Fruit fly (Drosophila melanogaster) whole organism, embryonic: ENCODE measurements around the gene CG6398.
A peak's percentile ranks its signal among the peaks of the same experiment; 100 is the strongest.

ENCODE experiments used
- CG10321 ChIP-seq: fragments of 200-800 bp; sonication (Bioruptor generic); IDR thresholded peaks from 2 replicates; pipeline ENCODE4 v1.3.6; 2022; ENCODE audit warnings: missing biosample characterization, missing genetic modification characterization
- CG11085 ChIP-seq: fragments of 200-800 bp; sonication (Bioruptor generic); IDR thresholded peaks from 2 replicates; pipeline ENCODE4 v1.3.6; 2022; ENCODE audit warnings: missing biosample characterization, missing genetic modification characterization
- CG12299 ChIP-seq: fragments of 200-800 bp; sonication (Bioruptor generic); optimal IDR thresholded peaks from 2 replicates; lab custom pipeline; 2018; ENCODE audit warnings: missing biosample characterization, mild to moderate bottlenecking, missing genetic modification characterization
- CG12659 ChIP-seq: fragments of 200-800 bp; sonication (Bioruptor generic); optimal IDR thresholded peaks from 3 replicates; lab custom pipeline; 2017; ENCODE audit warnings: mild to moderate bottlenecking, missing biosample characterization, missing genetic modification reagents, missing genetic modification characterization
- CG14441 ChIP-seq: fragments of 200-800 bp; sonication (Bioruptor generic); IDR thresholded peaks from 2 replicates; pipeline ENCODE4 v1.3.6; 2022; ENCODE audit warnings: missing biosample characterization, missing genetic modification characterization
- CG15479 ChIP-seq: fragments of 200-800 bp; sonication (Bioruptor generic); optimal IDR thresholded peaks from 3 replicates; lab custom pipeline; 2019; ENCODE audit warnings: missing biosample characterization, mild to moderate bottlenecking, missing genetic modification characterization, moderate library complexity
- CG15696 ChIP-seq: fragments of 200-800 bp; sonication (Bioruptor generic); optimal IDR thresholded peaks from 2 replicates; lab custom pipeline; 2019; ENCODE audit warnings: missing biosample characterization, mild to moderate bottlenecking, missing genetic modification characterization, moderate library complexity
- CG1603 ChIP-seq: fragments of 200-800 bp; sonication (Bioruptor generic); optimal IDR thresholded peaks from 2 replicates; lab custom pipeline; 2019; ENCODE audit warnings: missing biosample characterization, mild to moderate bottlenecking, missing genetic modification characterization, moderate library complexity
- CG17359 ChIP-seq: fragments of 200-800 bp; sonication (Bioruptor generic); optimal IDR thresholded peaks from 3 replicates; lab custom pipeline; 2018; ENCODE audit warnings: missing biosample characterization, mild to moderate bottlenecking, missing genetic modification characterization, moderate library complexity
- CG1792 ChIP-seq: fragments of 200-800 bp; sonication (Bioruptor generic); optimal IDR thresholded peaks from 2 replicates; lab custom pipeline; 2016; ENCODE audit warnings: missing biosample characterization, missing genetic modification characterization
- CG1832 ChIP-seq: fragments of 200-800 bp; sonication (Bioruptor generic); optimal IDR thresholded peaks from 2 replicates; lab custom pipeline; 2017; ENCODE audit warnings: missing biosample characterization, mild to moderate bottlenecking, missing genetic modification characterization, inconsistent platforms
- CG2712 ChIP-seq: fragments of 200-800 bp; optimal IDR thresholded peaks from 3 replicates; lab custom pipeline; 2019; ENCODE audit warnings: missing biosample characterization, mild to moderate bottlenecking, missing genetic modification characterization, moderate library complexity
- CG30403 ChIP-seq: fragments of 200-800 bp; sonication (Bioruptor generic); optimal IDR thresholded peaks from 3 replicates; lab custom pipeline; 2016; ENCODE audit warnings: missing biosample characterization, missing genetic modification characterization
- CG34224 ChIP-seq: fragments of 200-800 bp; sonication (Bioruptor generic); IDR thresholded peaks from 3 replicates; pipeline ENCODE4 v1.3.6; 2022; ENCODE audit warnings: missing biosample characterization, missing genetic modification characterization; ENCODE audit not compliant: partially characterized antibody
- CG4360 ChIP-seq: fragments of 200-800 bp; sonication (Bioruptor generic); IDR thresholded peaks from 2 replicates; pipeline ENCODE4 v1.3.6; 2022; ENCODE audit warnings: missing biosample characterization, missing genetic modification characterization
- CG5953 ChIP-seq: fragments of 200-800 bp; sonication (Bioruptor generic); IDR thresholded peaks from 2 replicates; pipeline ENCODE4 v1.3.6; 2022; ENCODE audit warnings: missing biosample characterization, missing genetic modification characterization
- CG9215 ChIP-seq: fragments of 200-800 bp; sonication (Bioruptor generic); IDR thresholded peaks from 2 replicates; pipeline ENCODE4 v1.3.6; 2022; ENCODE audit warnings: missing biosample characterization, missing genetic modification characterization
- CG9876 ChIP-seq: fragments of 200-800 bp; sonication (Bioruptor generic); optimal IDR thresholded peaks from 2 replicates; lab custom pipeline; 2016; ENCODE audit warnings: missing biosample characterization, missing genetic modification characterization
- CoRest ChIP-seq: fragments of 200-800 bp; sonication (Bioruptor generic); optimal IDR thresholded peaks from 3 replicates; lab custom pipeline; 2018; ENCODE audit warnings: missing biosample characterization, mild to moderate bottlenecking, missing genetic modification characterization, moderate library complexity
- Dip2 ChIP-seq: fragments of 200-800 bp; sonication (Bioruptor generic); IDR thresholded peaks from 2 replicates; pipeline ENCODE4 v1.3.6; 2022; ENCODE audit warnings: missing biosample characterization, missing genetic modification characterization
- Drgx ChIP-seq: fragments of 200-800 bp; sonication (Bioruptor generic); IDR thresholded peaks from 2 replicates; pipeline ENCODE4 v1.3.6; 2022; ENCODE audit warnings: missing biosample characterization, missing genetic modification characterization
- Ets65A ChIP-seq: fragments of 200-800 bp; sonication (Bioruptor generic); peaks from one replicate; lab custom pipeline; 2016; ENCODE audit warnings: missing biosample characterization, missing genetic modification characterization
- H2.0 ChIP-seq: fragments of 200-800 bp; sonication (Bioruptor generic); IDR thresholded peaks from 2 replicates; pipeline ENCODE4 v1.3.6; 2022; ENCODE audit warnings: missing biosample characterization, missing genetic modification characterization
- Hr78 ChIP-seq, 2 experiments: fragments of 200-800 bp in 1 of 2; fragments of >200 bp in 1 of 2; sonication (Bioruptor generic) in 1 of 2; optimal IDR thresholded peaks; 2 replicates each; lab custom pipeline; 2017 to 2019; ENCODE audit warnings: missing biosample characterization in 2 of 2, missing genetic modification characterization in 2 of 2, mild to moderate bottlenecking in 1 of 2, moderate library complexity in 1 of 2
- Kr ChIP-seq: fragments of 200-800 bp; sonication (Bioruptor generic); optimal IDR thresholded peaks from 2 replicates; lab custom pipeline; 2017; ENCODE audit warnings: missing biosample characterization, mild to moderate bottlenecking, missing genetic modification characterization
- Nf-YC ChIP-seq: fragments of 200-800 bp; optimal IDR thresholded peaks from 3 replicates; lab custom pipeline; 2019; ENCODE audit warnings: missing biosample characterization, mild to moderate bottlenecking, missing genetic modification characterization, moderate library complexity
- PHDP ChIP-seq: fragments of 200-800 bp; sonication (Bioruptor generic); optimal IDR thresholded peaks from 3 replicates; lab custom pipeline; 2018; ENCODE audit warnings: missing biosample characterization, mild to moderate bottlenecking, missing genetic modification characterization, moderate library complexity
- Vsx1 ChIP-seq: fragments of 200-800 bp; sonication (Bioruptor generic); optimal IDR thresholded peaks from 2 replicates; lab custom pipeline; 2017; ENCODE audit warnings: missing biosample characterization, mild to moderate bottlenecking, missing genetic modification characterization, missing genetic modification reagents
- Xbp1 ChIP-seq: fragments of 200-800 bp; sonication (Bioruptor generic); optimal IDR thresholded peaks from 3 replicates; lab custom pipeline; 2016; ENCODE audit warnings: missing biosample characterization, mild to moderate bottlenecking, missing genetic modification characterization
- br ChIP-seq: fragments of >200 bp; optimal IDR thresholded peaks from 2 replicates; lab custom pipeline; 2017
- btn ChIP-seq: fragments of 200-800 bp; sonication (Bioruptor generic); optimal IDR thresholded peaks from 2 replicates; lab custom pipeline; 2016; ENCODE audit warnings: missing biosample characterization, missing genetic modification characterization
- cad ChIP-seq: fragments of >200 bp; optimal IDR thresholded peaks from 2 replicates; lab custom pipeline; 2017; ENCODE audit warnings: missing biosample characterization, missing genetic modification characterization
- chm ChIP-seq: fragments of 200-800 bp; sonication (Bioruptor generic); IDR thresholded peaks from 2 replicates; pipeline ENCODE4 v1.3.6; 2022; ENCODE audit warnings: missing biosample characterization, missing genetic modification characterization
- dmrt11E ChIP-seq: fragments of 200-800 bp; sonication (Bioruptor generic); optimal IDR thresholded peaks from 3 replicates; lab custom pipeline; 2018; ENCODE audit warnings: missing biosample characterization, mild to moderate bottlenecking, missing genetic modification characterization, moderate library complexity
- fd3F ChIP-seq: fragments of 200-800 bp; sonication (Bioruptor generic); optimal IDR thresholded peaks from 2 replicates; lab custom pipeline; 2018; ENCODE audit warnings: missing biosample characterization, mild to moderate bottlenecking, missing genetic modification characterization, moderate library complexity
- gem ChIP-seq: fragments of 200-800 bp; sonication (Bioruptor generic); optimal IDR thresholded peaks from 2 replicates; lab custom pipeline; 2019; ENCODE audit warnings: missing biosample characterization, mild to moderate bottlenecking, missing genetic modification characterization, moderate library complexity
- gro ChIP-seq: fragments of 200-800 bp; sonication (Bioruptor generic); optimal IDR thresholded peaks from 2 replicates; lab custom pipeline; 2016; ENCODE audit warnings: missing biosample characterization, missing genetic modification characterization
- gsb-n ChIP-seq: fragments of 200-800 bp; sonication (Bioruptor generic); optimal IDR thresholded peaks from 3 replicates; lab custom pipeline; 2018; ENCODE audit warnings: missing biosample characterization, mild to moderate bottlenecking, missing genetic modification characterization
- kah ChIP-seq: fragments of 200-800 bp; sonication (Bioruptor generic); optimal IDR thresholded peaks from 2 replicates; lab custom pipeline; 2018; ENCODE audit warnings: missing biosample characterization, mild to moderate bottlenecking, missing genetic modification characterization
- mirr ChIP-seq: fragments of 200-800 bp; sonication (Bioruptor generic); optimal IDR thresholded peaks from 3 replicates; lab custom pipeline; 2018; ENCODE audit warnings: missing biosample characterization, mild to moderate bottlenecking, missing genetic modification characterization
- oc ChIP-seq: fragments of 200-800 bp; sonication (Bioruptor generic); optimal IDR thresholded peaks from 2 replicates; lab custom pipeline; 2018; ENCODE audit warnings: missing biosample characterization, mild to moderate bottlenecking, missing genetic modification characterization, moderate library complexity
- schlank ChIP-seq: fragments of 200-800 bp; sonication (Bioruptor generic); optimal IDR thresholded peaks from 2 replicates; lab custom pipeline; 2018; ENCODE audit warnings: missing biosample characterization, mild to moderate bottlenecking, missing genetic modification characterization
- sens ChIP-seq: fragments of 200-800 bp; sonication (Bioruptor generic); peaks from one replicate; lab custom pipeline; 2016; ENCODE audit warnings: missing biosample characterization, missing genetic modification characterization
- sima ChIP-seq: fragments of 200-800 bp; sonication (Bioruptor generic); optimal IDR thresholded peaks from 2 replicates; lab custom pipeline; 2016; ENCODE audit warnings: missing biosample characterization, missing genetic modification characterization
- sna ChIP-seq: fragments of 200-800 bp; sonication (Bioruptor generic); IDR thresholded peaks from 2 replicates; pipeline ENCODE4 v1.3.6; 2022; ENCODE audit warnings: missing biosample characterization, missing genetic modification characterization; ENCODE audit not compliant: partially characterized antibody
- twi ChIP-seq: fragments of 200-800 bp; optimal IDR thresholded peaks from 2 replicates; lab custom pipeline; 2019; ENCODE audit warnings: missing biosample characterization, mild to moderate bottlenecking, missing genetic modification characterization, moderate library complexity
- zen ChIP-seq: fragments of 200-800 bp; sonication (Bioruptor generic); optimal IDR thresholded peaks from 3 replicates; lab custom pipeline; 2018; ENCODE audit warnings: missing biosample characterization, mild to moderate bottlenecking, missing genetic modification characterization, moderate library complexity
- zfh2 ChIP-seq: fragments of 200-800 bp; sonication (Bioruptor generic); optimal IDR thresholded peaks from 2 replicates; lab custom pipeline; 2016; ENCODE audit warnings: missing biosample characterization, missing genetic modification characterization

The CG6398 gene

DNA sequence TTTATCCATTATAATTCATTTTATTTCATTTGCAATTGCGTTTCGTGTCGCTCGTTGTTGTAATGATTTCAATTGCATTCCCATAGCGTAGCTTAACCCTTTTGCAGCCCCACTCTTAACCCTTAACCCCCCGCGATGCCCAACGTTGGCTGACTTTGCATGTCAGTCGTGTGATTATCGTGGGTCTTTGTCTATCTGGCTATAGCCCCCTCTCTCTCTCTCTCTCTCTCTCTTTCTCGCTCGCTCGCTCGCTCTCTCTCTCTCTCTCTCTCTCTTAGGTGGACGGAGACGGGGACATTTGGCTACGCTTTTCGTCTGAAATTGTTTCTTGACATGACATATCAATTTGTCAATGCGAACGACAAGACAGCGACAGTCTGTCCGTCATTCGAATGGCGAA is 18.4 kb upstream of the CG6398 start (continued):
- TF ChIP-seq CG11085 (no peak), Ets65A (GFP tag; lab: Kevin White, UChicago) (peak; percentile 61), CG14441 (GFP tag; lab: Robert Waterston, UW) (no peak), fd3F (GFP tag; lab: Kevin White, UChicago) (no peak), CG1832 (peak; percentile 37), CG17359 (tag; lab: Kevin White, UChicago) (no peak), Kr (GFP tag; lab: Kevin White, UChicago) (peak; percentile 50), Hr78 (GFP tag; optimal IDR thresholded peaks at IDR 0.05; lab: Kevin White, UChicago) (no peak), Xbp1 (GFP tag; lab: Kevin White, UChicago) (no peak), CG10321 (GFP tag; lab: Robert Waterston, UW) (no peak)

DNA sequence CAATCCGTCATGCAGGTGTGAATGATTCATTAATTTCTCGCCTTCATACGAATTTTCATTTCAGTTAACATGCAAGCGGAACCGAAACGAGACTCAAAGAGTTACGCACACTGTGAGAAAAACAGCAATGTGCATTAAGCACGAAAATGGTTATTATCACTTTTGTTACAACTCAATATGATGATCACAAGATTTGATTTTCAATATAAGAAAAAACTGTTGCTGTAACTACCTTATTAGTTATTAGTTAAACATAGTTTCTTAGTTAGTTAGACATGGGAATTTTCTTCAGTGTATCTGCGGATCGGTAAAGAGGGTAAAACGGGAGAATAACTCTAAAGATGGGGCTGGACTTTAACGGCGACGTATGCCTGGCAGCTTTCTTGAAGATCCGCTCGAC is 15.8 kb upstream of the CG6398 start:
- TF ChIP-seq CG12299 (tag; lab: Kevin White, UChicago) (no peak), CG5953 (GFP tag; lab: Robert Waterston, UW) (no peak), CG12659 (no peak), CG4360 (GFP tag; lab: Robert Waterston, UW) (no peak), sens (GFP tag; lab: Kevin White, UChicago) (peak; percentile 60), CG2712 (tag; lab: Kevin White, UChicago) (peak; percentile 4), H2.0 (GFP tag; lab: Robert Waterston, UW) (no peak), CG1603 (tag; lab: Kevin White, UChicago) (peak; percentile 6), dmrt11E (tag; lab: Kevin White, UChicago) (peak; percentile 25), gem (tag; lab: Kevin White, UChicago) (peak; percentile 4)
- TF ChIP-seq, all 482 proteins: peak for 5

DNA sequence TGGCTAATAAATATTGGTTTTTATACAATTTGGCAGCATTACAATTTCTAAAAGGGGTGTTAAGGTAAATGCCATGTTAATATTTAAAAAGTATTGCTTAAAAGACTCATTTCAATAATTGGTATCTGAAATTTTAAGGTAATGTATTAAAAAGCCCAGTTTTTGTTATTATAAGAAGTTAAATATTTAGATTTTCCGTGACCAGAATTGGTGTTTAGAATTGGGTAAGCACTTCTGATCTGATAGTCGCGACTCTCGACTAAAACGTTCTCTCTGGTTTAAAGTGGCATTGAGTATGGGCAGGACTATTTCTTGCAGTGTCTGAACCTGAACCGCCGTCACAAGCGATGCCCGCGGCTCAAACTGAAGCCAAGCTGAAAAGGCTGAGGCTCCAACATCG is 14.2 kb upstream of the CG6398 start:
- no peak for TF ChIP-seq mirr
- no peak for TF ChIP-seq PHDP (tag; lab: Kevin White, UChicago)
- TF ChIP-seq sna (GFP tag; lab: Robert Waterston, UW) = no peak
- no peak for TF ChIP-seq zfh2
- no peak for TF ChIP-seq schlank (tag; lab: Kevin White, UChicago)
- no peak for TF ChIP-seq CG9215 (GFP tag; lab: Robert Waterston, UW)
- no peak for TF ChIP-seq Vsx1 (GFP tag; lab: Kevin White, UChicago)
- TF ChIP-seq sens (GFP tag; lab: Kevin White, UChicago) = no peak
- TF ChIP-seq CG34224 (GFP tag; lab: Robert Waterston, UW) = no peak
- TF ChIP-seq br = no peak
- no peak for TF ChIP-seq gsb-n (tag; lab: Kevin White, UChicago)
- TF ChIP-seq sima (GFP tag; lab: Kevin White, UChicago) = no peak
- no peak for TF ChIP-seq Nf-YC
- no peak for TF ChIP-seq CoRest (tag; lab: Kevin White, UChicago)
- no peak for TF ChIP-seq gem (tag; lab: Kevin White, UChicago)
- TF ChIP-seq CG30403 = no peak
- TF ChIP-seq CG15696 (tag; lab: Kevin White, UChicago) = no peak

DNA sequence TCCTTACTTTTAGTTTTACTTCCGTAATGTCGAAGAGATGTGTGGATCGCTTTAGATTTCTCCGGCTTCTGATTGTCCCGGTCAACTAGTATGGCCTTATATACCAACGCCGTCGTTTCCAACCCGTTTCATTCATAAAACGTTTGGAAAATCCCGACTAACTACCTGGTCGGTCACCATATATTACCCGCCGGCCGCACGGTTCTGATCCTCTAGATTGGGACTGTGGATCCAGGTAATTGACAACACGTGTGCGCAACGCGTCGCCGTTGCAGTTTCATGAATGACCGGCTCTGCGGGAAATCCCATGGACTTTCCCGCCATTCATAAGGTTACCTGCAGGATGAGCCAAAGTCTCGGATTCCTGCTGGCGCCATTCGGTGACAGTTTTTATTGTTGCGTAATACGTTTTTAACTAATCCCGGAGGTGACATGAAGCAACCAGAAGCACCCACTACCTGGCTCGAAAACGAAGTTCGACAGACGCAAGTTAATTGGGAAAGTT is 10.9 kb upstream of the CG6398 start, which contains the start of gene CG12986:
Gene CG12986, minus strand, starts transcription at position 51 of the 505 bp plus-strand sequence.
- TF ChIP-seq kah (GFP tag; lab: Kevin White, UChicago) (no peak), twi (tag; lab: Kevin White, UChicago) (peak; percentile 45), Drgx (no peak), chm (GFP tag; lab: Robert Waterston, UW) (no peak), cad (peak; percentile 59), Dip2 (GFP tag; lab: Robert Waterston, UW) (no peak), schlank (tag; lab: Kevin White, UChicago) (no peak), CG9876 (GFP tag; lab: Kevin White, UChicago) (no peak), CG15479 (GFP tag; lab: Kevin White, UChicago) (peak; percentile 53), zen (peak; percentile 77), CG12299 (tag; lab: Kevin White, UChicago) (no peak), CG1792 (GFP tag; lab: Kevin White, UChicago) (no peak), gro (GFP tag; lab: Kevin White, UChicago) (no peak), oc (tag; lab: Kevin White, UChicago) (no peak), btn (GFP tag; lab: Kevin White, UChicago) (no peak)
